Fruit fly (Drosophila melanogaster) whole organism: ENCODE results near the gene hob.

Experiments used
- CG8478 ChIP-seq: fragments of >200 bp; optimal IDR thresholded peaks from 2 replicates; lab custom pipeline; 2018; ENCODE audit warnings: inconsistent platforms
- Dll ChIP-seq: fragments of >200 bp; optimal IDR thresholded peaks from 2 replicates; lab custom pipeline; 2017
- EcR ChIP-seq, 2 experiments: fragments of >200 bp; optimal IDR thresholded peaks; 2 replicates each; lab custom pipeline; 2017; ENCODE audit warnings: missing biosample characterization in 2 of 2, missing genetic modification characterization in 2 of 2, missing genetic modification reagents in 2 of 2
- pan ChIP-seq: fragments of >200 bp; optimal IDR thresholded peaks from 2 replicates; lab custom pipeline; 2017
- psq ChIP-seq: fragments of >200 bp; optimal IDR thresholded peaks from 2 replicates; lab custom pipeline; 2017
- usp ChIP-seq: fragments of >200 bp; optimal IDR thresholded peaks from 2 replicates; lab custom pipeline; 2017; ENCODE audit warnings: missing biosample characterization, missing genetic modification characterization, mixed read lengths

Gene hob

dm6 chr3L:3184104-3184503 is 34.6 kb downstream of the hob start, which contains the start of gene CG42494:
CG42494 (plus strand) TSS chr3L:3184404.
- TF ChIP-seq pan (lab: Kevin White, UChicago), result no peak
- TF ChIP-seq psq (lab: Kevin White, UChicago), result no peak
- no peak for TF ChIP-seq CG8478 (lab: Kevin White, UChicago)
- TF ChIP-seq usp (GFP tag; lab: Kevin White, UChicago), result no peak
- TF ChIP-seq Dll (lab: Kevin White, UChicago), result no peak
- no peak for TF ChIP-seq EcR (GFP tag; optimal IDR thresholded peaks at IDR 0.05; lab: Kevin White, UChicago)

- TF ChIP-seq CG8478 (lab: Kevin White, UChicago) (no peak), EcR (GFP tag; optimal IDR thresholded peaks at IDR 0.05; lab: Kevin White, UChicago) (peak in 1 of 2 experiments; percentile 79)
Measured at dm6 chr3L:3179474-3179873, 39.2 kb downstream of the hob start.

dm6 chr3L:3178530-3179096 is 40.1 kb downstream of the hob start, which contains the start of the genes MnM and Girdin:
MnM (minus strand) TSS chr3L:3178580.
Girdin (plus strand) TSS chr3L:3178930.
- no peak for TF ChIP-seq usp (GFP tag; lab: Kevin White, UChicago)
- no peak for TF ChIP-seq Dll (lab: Kevin White, UChicago)
- no peak for TF ChIP-seq psq (lab: Kevin White, UChicago)
- no peak for TF ChIP-seq EcR (GFP tag; optimal IDR thresholded peaks at IDR 0.05; lab: Kevin White, UChicago)
- no peak for TF ChIP-seq CG8478 (lab: Kevin White, UChicago)
- TF ChIP-seq pan (lab: Kevin White, UChicago), result no peak

dm6 chr3L:3177872-3178271 is 40.8 kb downstream of the hob start:
- TF ChIP-seq psq (lab: Kevin White, UChicago), result no peak
- TF ChIP-seq EcR (GFP tag; optimal IDR thresholded peaks at IDR 0.05; lab: Kevin White, UChicago), result no peak
- TF ChIP-seq Dll (lab: Kevin White, UChicago), result no peak
- TF ChIP-seq CG8478 (lab: Kevin White, UChicago), result no peak
- TF ChIP-seq pan (lab: Kevin White, UChicago), result no peak
- no peak for TF ChIP-seq usp (GFP tag; lab: Kevin White, UChicago)

dm6 chr3L:3172445-3172844 is 46.3 kb downstream of the hob start, which contains the start of gene CG14963:
CG14963 (minus strand) TSS chr3L:3172545.
- TF ChIP-seq CG8478 (lab: Kevin White, UChicago) (no peak), Dll (lab: Kevin White, UChicago) (no peak), psq (lab: Kevin White, UChicago) (no peak), pan (lab: Kevin White, UChicago) (no peak), usp (GFP tag; lab: Kevin White, UChicago) (no peak), EcR (GFP tag; optimal IDR thresholded peaks at IDR 0.05; lab: Kevin White, UChicago) (no peak)

- TF ChIP-seq CG8478 (lab: Kevin White, UChicago) (no peak), pan (lab: Kevin White, UChicago) (no peak), usp (GFP tag; lab: Kevin White, UChicago) (no peak), Dll (lab: Kevin White, UChicago) (no peak), psq (lab: Kevin White, UChicago) (no peak), EcR (GFP tag; optimal IDR thresholded peaks at IDR 0.05; lab: Kevin White, UChicago) (no peak)
Measured at dm6 chr3L:3169107-3169506, 49.6 kb downstream of the hob start, which contains the start of the genes CG32278 and CG32281. CG32278 (plus strand) TSS chr3L:3169286. CG32281 (plus strand) TSS chr3L:3169375.

- TF ChIP-seq CG8478 (lab: Kevin White, UChicago) (no peak), Dll (lab: Kevin White, UChicago) (no peak), usp (GFP tag; lab: Kevin White, UChicago) (no peak), pan (lab: Kevin White, UChicago) (no peak)
Measured at dm6 chr3L:3166200-3166695, 52.5 kb downstream of the hob start, which contains the start of gene Asciz. Asciz (minus strand) TSS chr3L:3166250.

dm6 chr3L:3165399-3165798 is 53.3 kb downstream of the hob start:
- TF ChIP-seq CG8478 (lab: Kevin White, UChicago) (no peak), usp (GFP tag; lab: Kevin White, UChicago) (no peak), Dll (lab: Kevin White, UChicago) (no peak), pan (lab: Kevin White, UChicago) (no peak), EcR (GFP tag; optimal IDR thresholded peaks at IDR 0.05; lab: Kevin White, UChicago) (no peak), psq (lab: Kevin White, UChicago) (no peak)

- no peak for TF ChIP-seq Dll (lab: Kevin White, UChicago)
- no peak for TF ChIP-seq psq (lab: Kevin White, UChicago)
- TF ChIP-seq pan (lab: Kevin White, UChicago), result no peak
- no peak for TF ChIP-seq usp (GFP tag; lab: Kevin White, UChicago)
- no peak for TF ChIP-seq EcR (GFP tag; optimal IDR thresholded peaks at IDR 0.05; lab: Kevin White, UChicago)
- no peak for TF ChIP-seq CG8478 (lab: Kevin White, UChicago)
Measured at dm6 chr3L:3164951-3165350, 53.8 kb downstream of the hob start, which contains the start of gene CG32280. CG32280 (plus strand) TSS chr3L:3165181.

dm6 chr3L:3162584-3162983 is 56.1 kb downstream of the hob start:
- TF ChIP-seq usp (GFP tag; lab: Kevin White, UChicago) (no peak), pan (lab: Kevin White, UChicago) (no peak), EcR (GFP tag; optimal IDR thresholded peaks at IDR 0.05; lab: Kevin White, UChicago) (no peak), psq (lab: Kevin White, UChicago) (no peak), Dll (lab: Kevin White, UChicago) (no peak), CG8478 (lab: Kevin White, UChicago) (no peak)

- TF ChIP-seq CG8478 (lab: Kevin White, UChicago) (no peak), pan (lab: Kevin White, UChicago) (no peak), Dll (lab: Kevin White, UChicago) (no peak), usp (GFP tag; lab: Kevin White, UChicago) (no peak), EcR (GFP tag; optimal IDR thresholded peaks at IDR 0.05; lab: Kevin White, UChicago) (no peak), psq (lab: Kevin White, UChicago) (no peak)
Measured at dm6 chr3L:3161968-3162367, 56.8 kb downstream of the hob start, which contains the start of gene rasp. rasp (plus strand) TSS chr3L:3162180.
